Worm (Caenorhabditis elegans): ENCODE results near the gene srh-75.

The srh-75 gene

DNA sequence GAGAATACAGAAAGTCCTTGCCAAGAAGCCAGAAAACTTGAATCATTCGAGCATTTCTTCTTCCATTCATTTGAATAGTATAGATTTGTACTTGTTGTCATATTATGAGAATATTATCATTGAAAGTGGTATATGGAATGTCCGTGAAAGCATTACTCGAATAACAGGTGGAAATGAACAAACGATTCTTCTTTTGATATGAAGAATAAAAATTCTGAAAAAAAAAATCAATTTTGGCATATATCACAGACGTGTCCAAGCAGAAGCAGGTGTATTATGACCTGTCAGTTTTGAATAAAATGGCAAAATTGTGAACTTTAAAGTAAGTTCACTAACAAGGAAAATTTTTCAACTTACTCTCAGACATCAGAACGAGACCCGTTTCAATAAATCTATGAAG is at the start of gene srh-75:
Gene srh-75 (minus strand): TSS at position 101 of the 400 bp plus-strand sequence.
- TF ChIP-seq unc-62 (GFP tag; optimal IDR thresholded peaks at IDR 0.05) = no peak

DNA sequence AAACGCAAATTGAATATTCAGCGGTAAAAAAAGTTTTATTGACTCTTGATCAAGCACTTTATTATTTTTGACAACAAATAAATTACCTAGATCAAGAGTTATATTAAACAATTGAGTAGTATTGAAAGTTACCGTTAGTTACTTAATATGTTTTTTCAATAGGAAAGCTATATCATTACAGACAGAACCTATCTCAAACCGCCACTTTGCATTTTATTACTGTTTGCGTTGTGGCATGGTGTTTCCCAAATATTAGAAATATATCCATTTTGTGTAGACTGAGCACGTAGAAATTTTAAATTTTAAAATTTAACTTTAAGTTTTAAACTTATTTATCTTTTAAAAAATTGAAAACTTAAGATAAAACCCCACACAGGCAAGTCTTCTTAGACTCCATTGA is 47.5 kb upstream of the srh-75 start:
- no peak for TF ChIP-seq unc-62 (GFP tag; optimal IDR thresholded peaks at IDR 0.05)

DNA sequence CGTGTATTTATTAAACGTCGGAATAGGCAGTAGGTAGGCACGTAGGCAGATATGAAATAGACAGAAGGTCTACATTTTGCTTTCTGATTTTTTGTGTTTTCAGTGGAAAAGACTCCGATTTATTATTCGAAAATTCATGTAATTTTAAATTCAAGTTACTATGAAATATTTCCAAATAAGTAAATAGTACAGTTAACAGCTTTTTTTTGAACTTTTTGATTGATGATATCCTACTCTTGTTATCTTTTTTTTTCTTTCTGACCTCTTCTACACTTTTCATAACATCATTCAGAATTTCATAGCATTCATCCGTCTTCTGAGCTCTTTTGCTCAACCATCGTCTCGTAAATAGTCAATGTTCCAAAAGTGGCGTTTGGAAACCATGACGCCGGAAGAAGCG is 41.7 kb upstream of the srh-75 start, which contains the start of gene cdkl-1:
Gene cdkl-1 (plus strand): TSS at position 301 of the 400 bp plus-strand sequence.
- no peak for TF ChIP-seq unc-62 (GFP tag; optimal IDR thresholded peaks at IDR 0.05)

DNA sequence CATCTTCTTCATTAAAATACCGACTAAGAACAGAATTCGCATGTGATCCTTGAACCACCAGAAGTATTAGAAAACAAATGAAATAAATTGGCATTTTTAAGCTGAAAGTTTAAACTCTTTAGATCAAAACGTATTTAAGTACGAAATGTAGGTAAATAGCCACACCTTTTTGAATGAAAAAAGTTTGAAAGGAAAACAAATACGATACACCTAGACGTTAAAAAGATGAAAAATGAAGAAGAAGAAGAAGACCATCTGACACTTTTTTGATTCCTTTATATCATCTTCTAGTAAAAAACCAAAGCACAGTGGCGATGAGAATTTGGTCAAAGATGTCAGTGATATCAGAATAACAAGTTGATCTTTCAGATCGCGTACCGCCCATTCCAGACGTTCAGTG is 38.9 kb upstream of the srh-75 start, which contains the start of gene Y42A5A.3:
Gene Y42A5A.3 (minus strand): TSS at position 101 of the 400 bp plus-strand sequence.
- TF ChIP-seq unc-62 (GFP tag; optimal IDR thresholded peaks at IDR 0.05) = no peak

DNA sequence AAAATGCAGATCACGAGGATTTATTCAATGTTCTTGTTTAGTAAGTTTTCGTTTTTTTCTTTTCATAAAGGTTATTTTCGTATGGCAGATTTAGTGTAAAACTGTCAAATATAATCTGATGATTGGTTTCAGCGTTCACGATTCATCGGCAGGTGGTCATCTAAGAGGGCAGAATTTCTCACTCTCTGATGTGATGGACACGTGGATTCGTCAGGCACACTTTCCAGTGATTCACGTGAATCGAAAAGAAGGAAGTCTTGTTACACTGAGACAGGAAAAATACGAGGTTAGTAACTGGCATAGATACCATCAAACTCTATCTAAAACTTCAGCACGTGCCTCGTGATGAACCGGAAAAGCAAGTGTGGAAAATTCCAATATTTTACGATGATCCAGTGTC is 37.8 kb upstream of the srh-75 start:
- TF ChIP-seq unc-62 (GFP tag; optimal IDR thresholded peaks at IDR 0.05) = no peak

DNA sequence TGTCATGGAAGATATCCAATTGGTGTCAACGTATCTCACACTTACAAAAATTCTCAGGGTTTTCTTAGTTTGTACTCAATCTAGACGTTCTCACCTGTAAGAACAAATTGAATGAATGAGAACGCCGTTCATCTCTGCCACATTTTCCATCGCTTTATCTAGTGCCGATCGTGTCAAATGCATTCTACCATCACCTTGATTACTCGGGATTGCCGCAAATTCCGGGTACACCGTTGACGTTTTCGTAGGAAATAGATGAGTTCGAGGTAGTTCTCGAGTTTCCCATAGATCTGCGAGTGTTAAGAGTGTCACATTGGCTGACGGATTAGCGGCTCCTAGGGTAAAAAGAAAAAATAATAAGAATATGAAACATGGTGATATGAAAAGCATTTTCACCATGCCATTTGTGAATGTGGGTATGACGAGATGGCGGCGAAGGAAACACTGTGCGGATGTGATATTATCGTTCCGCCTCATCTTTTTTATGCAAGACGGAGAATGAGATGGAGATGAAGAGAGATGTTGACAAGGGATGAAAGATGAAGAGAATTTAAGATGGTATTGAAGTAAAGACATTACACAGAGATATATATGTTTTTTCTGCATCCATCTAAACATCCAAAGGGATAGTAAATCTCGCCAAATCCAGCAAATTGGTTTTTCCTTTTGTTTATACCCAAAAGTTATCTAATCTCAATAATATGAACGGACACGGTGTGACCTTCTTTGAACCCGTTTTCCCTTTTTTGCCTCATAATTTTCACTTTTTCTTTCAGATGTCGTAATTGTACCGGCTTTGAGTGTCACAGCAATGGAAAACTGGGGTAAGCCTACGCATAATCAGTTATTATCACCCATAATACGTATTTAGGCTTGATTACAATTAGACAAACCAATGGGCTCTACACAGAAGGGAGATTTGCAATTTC is 36.5 kb upstream of the srh-75 start, which contains the start of gene lact-8:
Gene lact-8 (minus strand): TSS at position 445 of the 929 bp plus-strand sequence.
- TF ChIP-seq unc-62 (GFP tag; optimal IDR thresholded peaks at IDR 0.05) = no peak

DNA sequence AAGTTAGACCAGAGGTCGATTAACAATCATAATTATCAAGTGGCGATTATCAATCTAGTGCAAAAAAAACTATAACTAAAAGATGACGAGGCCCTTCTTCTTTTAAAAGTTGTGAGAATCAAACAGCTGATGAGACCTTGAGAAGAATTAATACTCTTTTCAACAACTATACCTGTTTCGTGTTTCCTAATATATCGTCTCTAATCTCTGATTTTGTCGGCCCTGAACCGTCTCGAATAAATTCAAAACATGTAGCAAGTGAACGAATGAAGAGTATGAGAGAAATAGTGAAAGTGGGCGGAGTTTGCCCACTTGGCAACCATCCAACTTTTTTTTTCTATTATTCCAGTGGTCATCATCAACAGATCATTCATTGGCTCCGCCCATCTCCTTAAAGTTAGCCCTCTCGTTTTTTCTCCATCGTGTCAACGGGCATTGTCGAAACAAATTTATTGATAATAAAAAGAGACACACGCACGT is 30.6 kb upstream of the srh-75 start, which contains the start of gene Y42A5A.1:
Gene Y42A5A.1 (plus strand): TSS at position 430 of the 480 bp plus-strand sequence.
- TF ChIP-seq unc-62 (GFP tag; optimal IDR thresholded peaks at IDR 0.05) = no peak

DNA sequence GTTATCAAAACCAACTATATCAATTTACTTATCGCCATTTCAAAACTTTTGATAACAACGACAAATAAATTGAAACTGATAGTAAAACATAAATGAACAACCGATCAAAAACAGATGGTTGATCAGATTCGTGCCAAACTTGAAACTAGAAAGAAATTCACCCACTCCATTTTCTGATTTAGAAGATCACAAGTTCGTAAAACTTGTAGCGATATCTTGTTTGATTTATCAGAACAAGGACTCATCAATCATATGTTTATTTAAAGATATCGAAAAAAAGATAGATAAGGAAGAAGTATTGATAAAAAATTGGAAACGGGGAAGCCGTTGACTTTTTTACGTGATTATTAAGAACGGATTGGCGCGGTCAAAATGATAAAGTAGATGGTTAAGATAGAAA is 30.2 kb upstream of the srh-75 start:
- no peak for TF ChIP-seq unc-62 (GFP tag; optimal IDR thresholded peaks at IDR 0.05)

DNA sequence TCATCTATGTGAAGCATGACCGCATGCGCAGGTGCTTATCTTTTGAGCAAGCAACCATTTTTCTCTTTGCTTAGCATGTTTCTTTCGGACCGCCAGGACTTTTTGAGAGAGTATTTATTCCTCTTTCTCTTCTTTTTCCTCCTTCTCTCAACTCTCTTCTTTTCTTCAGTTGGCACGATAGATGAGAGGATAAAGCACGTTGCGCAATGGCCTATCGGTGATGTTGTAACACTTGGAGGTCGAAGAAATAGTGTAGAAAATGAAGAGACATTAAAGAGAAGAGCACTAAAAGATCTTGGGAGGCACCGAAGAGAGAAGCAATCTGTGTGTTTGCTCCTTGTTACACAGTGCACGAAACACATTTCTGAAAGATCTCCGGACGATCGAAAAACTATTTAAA is 26.7 kb upstream of the srh-75 start:
- no peak for TF ChIP-seq unc-62 (GFP tag; optimal IDR thresholded peaks at IDR 0.05)

DNA sequence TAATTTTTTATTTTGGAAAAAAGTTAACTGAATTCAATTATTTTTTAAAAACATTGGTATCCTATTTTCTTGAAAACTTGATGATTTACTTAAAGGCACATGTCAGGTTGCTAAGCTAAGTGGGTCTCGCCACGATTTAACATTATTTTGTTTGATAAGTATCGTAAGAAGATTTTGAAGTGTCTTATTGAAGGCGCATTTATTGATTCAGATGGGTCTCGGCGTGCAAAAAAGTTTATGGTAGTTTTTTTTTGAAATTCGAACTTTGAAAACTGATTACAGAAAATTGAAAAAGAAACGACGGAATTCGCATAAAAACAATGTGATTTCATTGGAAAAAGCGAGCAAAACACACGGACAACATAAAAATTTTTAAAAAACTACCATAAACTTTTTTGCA is 26.0 kb upstream of the srh-75 start:
- no peak for TF ChIP-seq unc-62 (GFP tag; optimal IDR thresholded peaks at IDR 0.05)

DNA sequence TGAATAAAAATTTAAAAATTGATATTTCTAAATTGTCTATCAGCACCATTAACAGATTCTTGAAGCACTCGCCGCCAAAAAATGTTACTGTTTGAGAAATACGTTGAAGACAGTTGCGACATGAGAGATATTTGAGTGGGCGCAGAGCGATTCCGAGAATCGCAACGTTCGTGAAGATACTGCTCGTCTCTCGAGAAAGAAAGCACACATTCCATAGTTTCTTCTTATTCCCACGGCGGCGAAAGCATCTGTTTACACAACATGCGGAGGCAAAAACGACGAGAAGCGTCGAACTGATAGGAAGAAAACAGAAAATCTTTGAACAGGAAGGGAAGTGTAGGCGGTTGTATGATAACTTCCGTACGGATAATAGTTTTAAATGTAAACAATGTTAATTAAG is 25.5 kb upstream of the srh-75 start:
- no peak for TF ChIP-seq unc-62 (GFP tag; optimal IDR thresholded peaks at IDR 0.05)

DNA sequence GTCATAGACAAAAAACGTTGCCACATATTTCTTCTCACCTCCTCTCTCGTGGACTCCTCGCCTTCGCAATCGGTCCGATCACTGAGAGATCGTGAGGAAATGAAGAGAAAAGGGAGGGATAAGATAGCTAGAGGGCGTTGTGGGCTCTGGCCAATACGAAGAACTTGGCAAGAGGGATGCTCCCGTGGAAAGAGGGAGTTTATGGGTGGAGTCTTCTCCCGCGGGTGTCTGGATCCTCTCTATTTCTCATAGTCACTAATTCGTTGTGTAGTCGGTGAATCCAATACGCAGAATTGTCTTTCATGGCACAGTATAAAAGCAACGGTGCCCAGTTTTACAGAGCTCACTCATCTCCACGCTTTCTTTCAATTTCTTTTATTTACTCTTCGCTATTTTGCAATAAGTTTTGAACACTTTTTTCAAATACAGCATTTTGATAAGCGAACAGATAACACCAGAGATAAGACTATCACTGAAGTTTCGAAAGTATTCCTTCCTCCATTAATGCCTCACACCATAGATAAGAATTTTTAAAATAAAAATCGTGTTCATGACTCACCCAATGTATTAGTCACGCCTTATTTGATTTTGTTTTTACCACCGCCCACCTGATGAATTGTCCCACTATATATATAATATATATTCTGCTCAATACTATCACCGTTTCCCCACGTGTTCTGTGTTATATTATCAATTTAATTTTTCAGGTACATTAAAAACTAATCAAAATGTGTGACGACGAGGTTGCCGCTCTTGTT is 23.6 kb upstream of the srh-75 start, which contains the start of gene act-1:
Gene act-1 (plus strand): TSS at position 708 of the 758 bp plus-strand sequence.
- no peak for TF ChIP-seq unc-62 (GFP tag; optimal IDR thresholded peaks at IDR 0.05)

DNA sequence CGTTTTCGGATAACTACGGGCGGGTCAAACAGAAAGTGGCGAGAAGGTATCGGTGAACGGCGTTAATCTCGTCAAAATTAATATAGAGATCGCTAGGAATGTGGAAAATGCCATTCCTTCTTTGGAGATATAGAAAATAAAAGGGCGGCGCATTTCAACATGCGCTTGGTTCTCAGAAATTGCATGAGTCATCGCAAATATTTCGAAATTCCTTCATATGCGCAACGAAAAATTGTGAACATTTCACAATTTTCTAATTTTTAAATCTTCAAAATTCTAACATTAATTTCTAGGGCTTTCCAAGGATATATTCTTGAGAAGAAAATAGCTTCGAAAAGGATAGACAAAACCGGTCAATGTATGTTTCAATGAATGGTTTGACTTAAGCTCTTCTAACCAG is 21.9 kb upstream of the srh-75 start:
- TF ChIP-seq unc-62 (GFP tag; optimal IDR thresholded peaks at IDR 0.05) = no peak

DNA sequence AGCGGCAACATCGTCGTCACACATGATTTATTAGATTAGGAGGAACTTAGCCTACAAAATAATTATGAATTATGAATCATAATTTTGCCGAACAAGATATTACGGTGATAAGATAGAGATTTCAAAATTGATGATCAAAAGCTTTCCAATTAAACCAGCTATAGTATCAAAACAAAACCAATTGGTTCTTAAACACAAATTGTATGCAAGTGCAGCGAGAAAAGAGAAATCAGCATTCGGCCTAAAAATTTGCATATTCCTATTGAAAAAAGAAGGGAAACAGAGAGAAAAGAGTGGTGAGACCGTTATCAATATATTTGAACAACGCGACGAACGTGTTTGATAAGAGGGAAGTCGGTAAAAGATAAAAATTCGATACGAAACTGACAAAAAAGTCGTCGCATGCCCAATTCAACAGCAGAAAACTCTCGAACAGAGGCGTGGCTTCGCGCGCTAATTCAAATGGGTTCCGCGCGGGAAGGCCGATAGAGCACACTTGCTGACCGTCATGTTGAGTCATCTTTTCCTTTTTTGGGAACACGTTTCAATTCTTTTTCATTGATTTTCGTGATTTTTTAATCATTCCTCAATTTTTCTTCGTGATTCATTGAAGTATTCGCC is 21.3 kb upstream of the srh-75 start, which contains the start of gene act-2:
Gene act-2 (minus strand): TSS at position 51 of the 621 bp plus-strand sequence.
- TF ChIP-seq unc-62 (GFP tag; optimal IDR thresholded peaks at IDR 0.05) = no peak

DNA sequence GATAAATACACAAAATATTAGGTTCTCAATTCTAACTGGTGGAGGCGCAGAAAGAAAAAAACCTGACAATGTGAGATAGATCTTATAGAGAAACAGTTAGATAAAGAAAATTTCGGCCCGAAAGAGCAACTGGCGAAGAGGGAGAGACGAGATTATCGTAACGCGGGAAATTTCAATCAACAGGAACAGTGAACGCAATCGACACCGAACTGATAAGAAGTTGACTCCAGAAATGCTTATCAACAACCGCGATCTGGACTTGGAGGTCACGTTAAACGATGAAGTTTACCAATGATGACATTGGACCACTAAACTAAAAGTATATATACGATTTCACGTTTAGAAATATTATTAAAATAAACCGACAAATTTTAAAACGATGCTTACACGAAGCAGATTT is 19.5 kb upstream of the srh-75 start:
- no peak for TF ChIP-seq unc-62 (GFP tag; optimal IDR thresholded peaks at IDR 0.05)

DNA sequence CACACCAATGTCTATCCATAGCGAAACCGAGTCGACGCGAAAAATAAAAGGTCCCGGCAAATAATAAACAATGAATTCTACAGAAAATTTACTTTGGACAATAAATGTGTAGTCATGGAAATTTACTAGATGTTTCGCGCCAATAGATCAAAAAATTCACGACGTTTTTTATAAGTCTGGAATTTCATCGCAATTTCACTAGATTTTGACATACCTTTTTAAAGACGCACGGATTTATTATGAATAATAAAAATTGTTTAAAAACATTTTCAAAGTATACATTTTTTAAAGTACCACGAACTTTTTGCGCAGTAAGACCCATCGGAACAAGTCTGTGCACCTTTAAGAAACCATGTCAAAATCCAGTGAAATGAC is 19.1 kb upstream of the srh-75 start:
- no peak for TF ChIP-seq unc-62 (GFP tag; optimal IDR thresholded peaks at IDR 0.05)

All from whole organism, dauer.